Fruit fly (Drosophila melanogaster) whole organism, embryonic: ENCODE data around the gene CG16854.

Source experiments
- Awh ChIP-seq: fragments of 200-800 bp; sonication (Bioruptor generic); IDR thresholded peaks from 2 replicates; pipeline ENCODE4, ENCODE4 v1.3.6; 2022; ENCODE audit warnings: missing biosample characterization, missing genetic modification characterization
- Blimp-1 ChIP-seq: fragments of 200-800 bp; sonication (Bioruptor generic); optimal IDR thresholded peaks from 3 replicates; lab custom pipeline; 2018; ENCODE audit warnings: missing biosample characterization, missing genetic modification characterization, mild to moderate bottlenecking, moderate library complexity, missing genetic modification reagents
- Bteb2 ChIP-seq: fragments of 200-800 bp; sonication (Bioruptor generic); optimal IDR thresholded peaks from 2 replicates; lab custom pipeline; 2016; ENCODE audit warnings: missing biosample characterization, missing genetic modification characterization
- CG11247 ChIP-seq: fragments of 200-800 bp; sonication (Bioruptor generic); IDR thresholded peaks from 2 replicates; pipeline ENCODE4 v1.3.6; 2022; ENCODE audit warnings: missing biosample characterization, missing genetic modification characterization
- CG11696 ChIP-seq: fragments of 200-800 bp; sonication (Bioruptor generic); IDR thresholded peaks from 2 replicates; pipeline ENCODE4 v1.3.6; 2022; ENCODE audit warnings: missing biosample characterization, missing genetic modification characterization
- CG12071 ChIP-seq: fragments of 200-800 bp; sonication (Bioruptor generic); optimal IDR thresholded peaks from 3 replicates; lab custom pipeline; 2018; ENCODE audit warnings: missing biosample characterization, mild to moderate bottlenecking, missing genetic modification characterization
- CG13424 ChIP-seq: fragments of 200-800 bp; sonication (Bioruptor generic); optimal IDR thresholded peaks from 2 replicates; lab custom pipeline; 2019; ENCODE audit warnings: missing biosample characterization, mild to moderate bottlenecking, missing genetic modification characterization, moderate library complexity
- CG14014 ChIP-seq: fragments of 200-800 bp; sonication (Bioruptor generic); IDR thresholded peaks from 2 replicates; pipeline ENCODE4 v1.3.6; 2022; ENCODE audit warnings: missing biosample characterization, missing genetic modification characterization
- CG14441 ChIP-seq: fragments of 200-800 bp; sonication (Bioruptor generic); IDR thresholded peaks from 2 replicates; pipeline ENCODE4 v1.3.6; 2022; ENCODE audit warnings: missing biosample characterization, missing genetic modification characterization
- CG15073 ChIP-seq: fragments of 200-800 bp; sonication (Bioruptor generic); optimal IDR thresholded peaks from 2 replicates; lab custom pipeline; 2016; ENCODE audit warnings: missing biosample characterization, missing genetic modification characterization
- CG15514 ChIP-seq: fragments of 200-800 bp; sonication (Bioruptor generic); optimal IDR thresholded peaks from 3 replicates; lab custom pipeline; 2017; ENCODE audit warnings: missing biosample characterization, missing genetic modification characterization, mild to moderate bottlenecking, moderate library complexity, missing genetic modification reagents
- CG17829 ChIP-seq: fragments of 200-800 bp; optimal IDR thresholded peaks from 2 replicates; lab custom pipeline; 2019; ENCODE audit warnings: missing biosample characterization, mild to moderate bottlenecking, missing genetic modification characterization, moderate library complexity
- CG2120 ChIP-seq: fragments of 200-800 bp; sonication (Bioruptor generic); optimal IDR thresholded peaks from 3 replicates; lab custom pipeline; 2016; ENCODE audit warnings: missing biosample characterization, missing genetic modification characterization
- CG2678 ChIP-seq: fragments of 200-800 bp; sonication (Bioruptor generic); optimal IDR thresholded peaks from 3 replicates; lab custom pipeline; 2019; ENCODE audit warnings: missing biosample characterization, mild to moderate bottlenecking, missing genetic modification characterization, moderate library complexity
- CG2712 ChIP-seq: fragments of 200-800 bp; optimal IDR thresholded peaks from 3 replicates; lab custom pipeline; 2019; ENCODE audit warnings: missing biosample characterization, mild to moderate bottlenecking, missing genetic modification characterization, moderate library complexity
- CG4328 ChIP-seq: fragments of 200-800 bp; sonication (Bioruptor generic); optimal IDR thresholded peaks from 3 replicates; lab custom pipeline; 2017; ENCODE audit warnings: missing biosample characterization, missing genetic modification reagents, missing genetic modification characterization
- CG7786 ChIP-seq: fragments of 200-800 bp; sonication (Bioruptor generic); optimal IDR thresholded peaks from 2 replicates; lab custom pipeline; 2016; ENCODE audit warnings: missing biosample characterization, missing genetic modification characterization
- CG7839 ChIP-seq: fragments of 200-800 bp; sonication (Bioruptor generic); optimal IDR thresholded peaks from 3 replicates; lab custom pipeline; 2018; ENCODE audit warnings: missing biosample characterization, mild to moderate bottlenecking, missing genetic modification characterization, moderate library complexity
- CG7928 ChIP-seq: fragments of 200-800 bp; sonication (Bioruptor generic); optimal IDR thresholded peaks from 2 replicates; lab custom pipeline; 2017; ENCODE audit warnings: missing biosample characterization, mild to moderate bottlenecking, missing genetic modification characterization
- CG8944 ChIP-seq: fragments of 200-800 bp; sonication (Bioruptor generic); optimal IDR thresholded peaks from 3 replicates; lab custom pipeline; 2016; ENCODE audit warnings: missing biosample characterization, missing genetic modification characterization
- Drgx ChIP-seq: fragments of 200-800 bp; sonication (Bioruptor generic); IDR thresholded peaks from 2 replicates; pipeline ENCODE4 v1.3.6; 2022; ENCODE audit warnings: missing biosample characterization, missing genetic modification characterization
- H15 ChIP-seq: fragments of 200-800 bp; sonication (Bioruptor generic); IDR thresholded peaks from 3 replicates; pipeline ENCODE4 v1.3.6; 2022; ENCODE audit warnings: missing biosample characterization, missing genetic modification characterization
- Hr51 ChIP-seq, 2 experiments: fragments of 200-800 bp; sonication (Bioruptor generic); optimal IDR thresholded peaks; 2 replicates in 1 of 2; 3 replicates in 1 of 2; lab custom pipeline; 2016 to 2018; ENCODE audit warnings: missing biosample characterization in 2 of 2, missing genetic modification characterization in 2 of 2, mild to moderate bottlenecking in 1 of 2, moderate library complexity in 1 of 2
- Jarid2 ChIP-seq: fragments of 200-800 bp; sonication (Bioruptor generic); optimal IDR thresholded peaks from 3 replicates; lab custom pipeline; 2017; ENCODE audit warnings: mild to moderate bottlenecking, missing biosample characterization, missing genetic modification reagents, missing genetic modification characterization
- MTF-1 ChIP-seq: fragments of 200-800 bp; sonication (Bioruptor generic); optimal IDR thresholded peaks from 2 replicates; lab custom pipeline; 2018; ENCODE audit warnings: missing biosample characterization, mild to moderate bottlenecking, missing genetic modification characterization, borderline replicate concordance
- Med ChIP-seq: fragments of 200-800 bp; sonication (Bioruptor generic); peaks from one replicate; lab custom pipeline; 2016; ENCODE audit warnings: missing biosample characterization, missing genetic modification characterization, mild to moderate bottlenecking, inconsistent platforms, moderate library complexity
- Myb ChIP-seq: fragments of 200-800 bp; sonication (Bioruptor generic); optimal IDR thresholded peaks from 2 replicates; lab custom pipeline; 2016; ENCODE audit warnings: missing biosample characterization, missing genetic modification characterization
- Rfx ChIP-seq: fragments of 200-800 bp; sonication (Bioruptor generic); IDR thresholded peaks from 2 replicates; pipeline ENCODE4 v1.3.6; 2022; ENCODE audit warnings: missing biosample characterization, missing genetic modification characterization
- Side ChIP-seq: fragments of 200-800 bp; sonication (Bioruptor generic); optimal IDR thresholded peaks from 2 replicates; lab custom pipeline; 2016; ENCODE audit warnings: missing biosample characterization, missing genetic modification characterization
- Sox102F ChIP-seq: fragments of 200-800 bp; sonication (Bioruptor generic); optimal IDR thresholded peaks from 2 replicates; lab custom pipeline; 2018; ENCODE audit warnings: missing biosample characterization, mild to moderate bottlenecking, missing genetic modification characterization, moderate library complexity
- Xbp1 ChIP-seq: fragments of 200-800 bp; sonication (Bioruptor generic); optimal IDR thresholded peaks from 3 replicates; lab custom pipeline; 2016; ENCODE audit warnings: missing biosample characterization, mild to moderate bottlenecking, missing genetic modification characterization
- al ChIP-seq: fragments of 200-800 bp; sonication (Bioruptor generic); IDR thresholded peaks from 2 replicates; pipeline ENCODE4 v1.3.6; 2022; ENCODE audit warnings: missing biosample characterization, missing genetic modification characterization
- az2 ChIP-seq: fragments of 200-800 bp; sonication (Bioruptor generic); optimal IDR thresholded peaks from 3 replicates; lab custom pipeline; 2016; ENCODE audit warnings: missing biosample characterization, missing genetic modification characterization
- bcd ChIP-seq: fragments of 200-800 bp; sonication (Bioruptor generic); optimal IDR thresholded peaks from 2 replicates; lab custom pipeline; 2017; ENCODE audit warnings: missing biosample characterization, mild to moderate bottlenecking, missing genetic modification characterization
- cg ChIP-seq: fragments of 200-800 bp; sonication (Bioruptor generic); optimal IDR thresholded peaks from 3 replicates; lab custom pipeline; 2019; ENCODE audit warnings: missing biosample characterization, mild to moderate bottlenecking, missing genetic modification characterization, moderate library complexity
- chm ChIP-seq: fragments of 200-800 bp; sonication (Bioruptor generic); IDR thresholded peaks from 2 replicates; pipeline ENCODE4 v1.3.6; 2022; ENCODE audit warnings: missing biosample characterization, missing genetic modification characterization
- fd3F ChIP-seq: fragments of 200-800 bp; sonication (Bioruptor generic); optimal IDR thresholded peaks from 2 replicates; lab custom pipeline; 2018; ENCODE audit warnings: missing biosample characterization, mild to moderate bottlenecking, missing genetic modification characterization, moderate library complexity
- lab ChIP-seq: fragments of 200-800 bp; sonication (Bioruptor generic); optimal IDR thresholded peaks from 3 replicates; lab custom pipeline; 2017; ENCODE audit warnings: missing biosample characterization, missing genetic modification characterization, mild to moderate bottlenecking, moderate library complexity, missing genetic modification reagents
- lmd ChIP-seq: fragments of 200-800 bp; sonication (Bioruptor generic); IDR thresholded peaks from 2 replicates; pipeline ENCODE4 v1.3.6; 2022; ENCODE audit warnings: missing biosample characterization, missing genetic modification characterization
- luna ChIP-seq: fragments of 200-800 bp; sonication (Bioruptor generic); optimal IDR thresholded peaks from 2 replicates; lab custom pipeline; 2016; ENCODE audit warnings: missing biosample characterization, missing genetic modification characterization
- org-1 ChIP-seq: fragments of 200-800 bp; sonication (Bioruptor generic); optimal IDR thresholded peaks from 2 replicates; lab custom pipeline; 2017; ENCODE audit warnings: missing biosample characterization, missing genetic modification characterization
- sc ChIP-seq, 3 experiments: fragments of >200 bp in 2 of 3; fragments of 200-800 bp in 1 of 3; sonication (Bioruptor generic) in 1 of 3; optimal IDR thresholded peaks; 2 replicates in 2 of 3; 3 replicates in 1 of 3; lab custom pipeline; 2017; ENCODE audit warnings: mild to moderate bottlenecking in 1 of 3, missing biosample characterization in 1 of 3, missing genetic modification characterization in 1 of 3, missing genetic modification reagents in 1 of 3
- sd ChIP-seq: fragments of 200-800 bp; sonication (Bioruptor generic); optimal IDR thresholded peaks from 3 replicates; lab custom pipeline; 2018; ENCODE audit warnings: missing biosample characterization, mild to moderate bottlenecking, missing genetic modification characterization, moderate library complexity
- sens ChIP-seq: fragments of 200-800 bp; sonication (Bioruptor generic); peaks from one replicate; lab custom pipeline; 2016; ENCODE audit warnings: missing biosample characterization, missing genetic modification characterization
- seq ChIP-seq: fragments of 200-800 bp; sonication (Bioruptor generic); IDR thresholded peaks from 2 replicates; pipeline ENCODE4 v1.3.6; 2022; ENCODE audit warnings: missing biosample characterization, missing genetic modification characterization
- sisA ChIP-seq: fragments of 200-800 bp; sonication (Bioruptor generic); IDR thresholded peaks from 2 replicates; pipeline ENCODE4 v1.3.6; 2022; ENCODE audit warnings: missing biosample characterization, missing genetic modification characterization
- zfh2 ChIP-seq: fragments of 200-800 bp; sonication (Bioruptor generic); optimal IDR thresholded peaks from 2 replicates; lab custom pipeline; 2016; ENCODE audit warnings: missing biosample characterization, missing genetic modification characterization

The CG16854 gene

DNA sequence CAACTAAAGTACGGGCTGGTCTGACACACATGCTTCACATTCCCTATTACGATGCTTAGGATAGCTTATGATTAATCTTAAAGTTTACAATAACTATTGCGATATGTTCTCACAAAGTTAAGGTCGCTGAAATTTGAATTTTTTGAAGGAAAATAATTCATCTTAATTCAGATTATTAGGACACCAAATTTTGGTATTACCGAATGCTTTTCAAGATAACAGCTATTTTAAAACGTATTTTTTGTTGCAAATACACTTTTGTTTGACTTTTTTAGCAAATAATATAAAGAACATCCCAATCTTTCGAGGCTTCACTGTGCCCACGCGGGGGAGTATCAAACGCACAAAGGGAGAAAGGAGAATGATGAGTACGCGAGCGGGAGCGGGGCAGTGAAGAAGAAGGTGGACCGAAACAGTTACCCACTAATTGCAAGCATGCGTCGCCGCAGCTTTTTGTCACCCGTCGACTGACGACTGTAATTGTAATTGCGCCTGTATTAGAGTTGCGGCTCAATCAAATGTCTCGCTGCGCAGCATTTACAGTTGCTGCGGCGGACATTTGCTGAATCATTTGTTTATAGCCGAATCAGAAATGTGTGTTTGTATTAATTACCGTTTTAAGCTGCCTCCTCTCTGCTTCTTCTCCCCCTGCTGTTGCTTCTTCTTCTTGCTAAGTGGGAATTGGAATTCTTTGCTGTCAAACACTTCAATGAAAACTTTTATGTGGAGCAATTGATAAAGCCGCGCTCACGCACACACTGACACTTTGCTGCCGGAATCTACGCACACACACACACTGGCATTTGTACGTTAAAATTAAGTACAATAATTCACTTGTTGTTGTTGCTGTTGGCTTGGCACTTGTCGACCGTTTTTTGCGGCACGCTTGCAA is 20.3 kb upstream of the CG16854 start (continued):
- peak; percentile 73 for TF ChIP-seq cg (GFP tag; lab: Kevin White, UChicago)
- TF ChIP-seq Myb (GFP tag; lab: Kevin White, UChicago), result peak; percentile 17
- TF ChIP-seq Drgx (GFP tag; lab: Robert Waterston, UW), result peak; percentile 50; the same call in 1 of the 2 replicates
- peak; percentile 34; the same call in 1 of the 2 replicates for TF ChIP-seq lmd (GFP tag; lab: Robert Waterston, UW)
- TF ChIP-seq CG7839 (tag; lab: Kevin White, UChicago), result peak; percentile 2
- TF ChIP-seq Xbp1 (GFP tag; lab: Kevin White, UChicago), result peak; percentile 38
- peak; percentile 30 for TF ChIP-seq zfh2
- TF ChIP-seq chm (GFP tag; lab: Robert Waterston, UW), result no peak
- peak; percentile 39 for TF ChIP-seq CG8944 (GFP tag; lab: Kevin White, UChicago)
- no peak for TF ChIP-seq CG12071 (GFP tag; lab: Kevin White, UChicago)
- TF ChIP-seq CG7928 (GFP tag; lab: Kevin White, UChicago), result peak; percentile 6
- no peak for TF ChIP-seq CG14441
- peak; percentile 21 for TF ChIP-seq bcd (GFP tag; lab: Kevin White, UChicago)
- peak; percentile 24; the same call in 1 of the 2 replicates for TF ChIP-seq al (GFP tag; lab: Robert Waterston, UW)
- no peak for TF ChIP-seq luna (GFP tag; lab: Kevin White, UChicago)
- 0 out of 2 replicates have a peak, but pooled peaks have one; percentile 12 for TF ChIP-seq Rfx (GFP tag; lab: Robert Waterston, UW)
- no peak for TF ChIP-seq CG14014 (GFP tag; lab: Robert Waterston, UW)
- TF ChIP-seq CG2712 (tag; lab: Kevin White, UChicago), result peak; percentile 5
- TF ChIP-seq CG15514 (GFP tag; lab: Kevin White, UChicago), result peak; percentile 11
- peak; percentile 34; the same call in 1 of the 2 replicates for TF ChIP-seq sisA (GFP tag; lab: Robert Waterston, UW)
- peak; percentile 82 for TF ChIP-seq Med (GFP tag; lab: Kevin White, UChicago)
- TF ChIP-seq Hr51 (GFP tag; optimal IDR thresholded peaks at IDR 0.05; lab: Kevin White, UChicago), result peak in 1 of 2 experiments; percentile 12
- peak; percentile 83 for TF ChIP-seq sens (GFP tag; lab: Kevin White, UChicago)
- TF ChIP-seq az2 (GFP tag; lab: Kevin White, UChicago), result peak; percentile 4
- peak; percentile 3 for TF ChIP-seq lab (GFP tag; lab: Kevin White, UChicago)
- TF ChIP-seq CG17829 (tag; lab: Kevin White, UChicago), result no peak
- peak; percentile 11 for TF ChIP-seq Side
- peak; percentile 19 for TF ChIP-seq CG7786 (GFP tag; lab: Kevin White, UChicago)
- TF ChIP-seq H15 (GFP tag; lab: Robert Waterston, UW), result 0 out of 3 replicates have a peak, but pooled peaks have one; percentile 28
- peak; percentile 21 for TF ChIP-seq fd3F
- TF ChIP-seq org-1 (GFP tag; lab: Kevin White, UChicago), result no peak
- TF ChIP-seq Bteb2, result no peak
- 0 out of 2 replicates have a peak, but pooled peaks have one; percentile 13 for TF ChIP-seq CG11696 (GFP tag; lab: Robert Waterston, UW)
- TF ChIP-seq CG13424, result peak; percentile 15
- no peak for TF ChIP-seq CG4328 (GFP tag; lab: Kevin White, UChicago)
- no peak for TF ChIP-seq CG15073
- no peak for TF ChIP-seq sc (optimal IDR thresholded peaks at IDR 0.05; lab: Kevin White, UChicago)
- no peak for TF ChIP-seq sc (GFP tag; optimal IDR thresholded peaks at IDR 0.05; lab: Kevin White, UChicago)
- peak; percentile 51 for TF ChIP-seq sd (tag; lab: Kevin White, UChicago)
- peak; percentile 5 for TF ChIP-seq Blimp-1 (GFP tag; lab: Kevin White, UChicago)
- peak; percentile 43 for TF ChIP-seq Sox102F (GFP tag; lab: Kevin White, UChicago)
- no peak for TF ChIP-seq CG11247 (GFP tag; lab: Robert Waterston, UW)
- TF ChIP-seq MTF-1, result no peak
- TF ChIP-seq CG2120, result peak; percentile 66
- TF ChIP-seq CG2678 (tag; lab: Kevin White, UChicago), result peak; percentile 41
- no peak for TF ChIP-seq Jarid2 (GFP tag; lab: Kevin White, UChicago)
- TF ChIP-seq Awh (GFP tag; lab: Robert Waterston, UW), result 0 out of 2 replicates have a peak, but pooled peaks have one; percentile 15
- TF ChIP-seq seq (GFP tag; lab: Robert Waterston, UW), result peak; percentile 29; the same call in 1 of the 2 replicates
